Worm (Caenorhabditis elegans) whole organism, L2 larva: ENCODE results near the gene T25C12.3.

Source experiments
- ama-1 ChIP-seq: fragments of 150-350 bp; optimal IDR thresholded peaks from 2 replicates; lab custom pipeline; 2018; ENCODE audit warnings: inconsistent platforms
- blmp-1 ChIP-seq: sonication (generic microtip); optimal IDR thresholded peaks from 2 replicates; lab custom pipeline; 2017; ENCODE audit warnings: missing genetic modification characterization, mild to moderate bottlenecking, missing compliant biosample characterization, antibody characterized with exemption, moderate library complexity; ENCODE audit not compliant: insufficient read depth
- ceh-16 ChIP-seq: fragments of 150-350 bp; optimal IDR thresholded peaks from 2 replicates; lab custom pipeline; 2014; ENCODE audit warnings: missing biosample characterization, missing genetic modification characterization
- dmd-4 ChIP-seq: sonication (generic microtip); optimal IDR thresholded peaks from 2 replicates; lab custom pipeline; 2017; ENCODE audit warnings: missing biosample characterization, missing genetic modification characterization
- elt-3 ChIP-seq: sonication (generic microtip); optimal IDR thresholded peaks from 2 replicates; lab custom pipeline; 2017; ENCODE audit warnings: missing biosample characterization, missing genetic modification characterization
- lsy-2 ChIP-seq, 2 experiments: fragments of 150-350 bp in 1 of 2; sonication (generic microtip) in 1 of 2; optimal IDR thresholded peaks; 2 replicates each; lab custom pipeline; 2014 to 2017; ENCODE audit warnings: missing biosample characterization in 2 of 2, missing genetic modification characterization in 2 of 2
- nhr-12 ChIP-seq: fragments of 150-350 bp; optimal IDR thresholded peaks from 2 replicates; lab custom pipeline; 2014; ENCODE audit warnings: missing biosample characterization, missing genetic modification characterization
- nhr-237 ChIP-seq: fragments of 150-350 bp; optimal IDR thresholded peaks from 2 replicates; lab custom pipeline; 2014; ENCODE audit warnings: missing biosample characterization, missing genetic modification characterization
- sma-9 ChIP-seq, 2 experiments: fragments of 150-350 bp in 1 of 2; sonication (generic microtip) in 1 of 2; optimal IDR thresholded peaks; 2 replicates each; lab custom pipeline; 2014 to 2016; ENCODE audit warnings: missing genetic modification characterization in 2 of 2, mild to moderate bottlenecking in 1 of 2, missing biosample characterization in 1 of 2, missing compliant biosample characterization in 1 of 2, missing genetic modification reagents in 1 of 2, moderate library complexity in 1 of 2
- snpc-4 ChIP-seq: fragments of 150-350 bp; optimal IDR thresholded peaks from 2 replicates; lab custom pipeline; 2014; ENCODE audit warnings: missing biosample characterization, missing genetic modification characterization
- zag-1 ChIP-seq: fragments of 150-350 bp; optimal IDR thresholded peaks from 2 replicates; lab custom pipeline; 2014; ENCODE audit warnings: missing biosample characterization, missing genetic modification characterization

DNA sequence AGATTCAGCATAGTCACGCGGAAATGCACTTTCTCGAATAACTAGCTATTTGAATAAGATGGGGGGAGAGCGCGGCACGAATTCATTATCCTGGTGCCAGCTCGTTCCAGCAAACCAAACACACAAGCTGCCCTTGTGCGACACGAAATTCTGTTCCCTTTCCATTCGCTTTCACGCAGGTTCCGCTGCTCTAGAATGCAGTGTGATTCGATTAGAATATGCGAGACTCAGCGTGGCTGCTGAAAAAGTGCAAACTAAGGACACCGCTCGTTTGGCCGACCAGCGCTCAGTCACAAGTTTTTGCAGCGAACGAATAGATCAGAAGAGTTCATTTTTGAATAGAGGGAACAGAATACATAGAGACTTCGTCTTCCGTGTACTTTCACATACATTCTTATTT is 17.7 kb downstream of the T25C12.3 start:
- no peak for TF ChIP-seq blmp-1 (tag; lab: Kevin White, UChicago)
- TF ChIP-seq snpc-4, result no peak
- no peak for TF ChIP-seq ama-1 (lab: Kevin White, UChicago)
- no peak for TF ChIP-seq dmd-4 (tag; lab: Kevin White, UChicago)
- no peak for TF ChIP-seq zag-1 (tag; lab: Kevin White, UChicago)
- no peak for TF ChIP-seq nhr-12 (tag; lab: Kevin White, UChicago)
- no peak for TF ChIP-seq sma-9 (GFP tag; optimal IDR thresholded peaks at IDR 0.05; lab: Kevin White, UChicago)
- TF ChIP-seq sma-9 (tag; optimal IDR thresholded peaks at IDR 0.05; lab: Kevin White, UChicago), result no peak
- TF ChIP-seq nhr-237, result no peak
- no peak for TF ChIP-seq lsy-2 (tag; optimal IDR thresholded peaks at IDR 0.05; lab: Kevin White, UChicago)
- no peak for TF ChIP-seq elt-3 (tag; lab: Kevin White, UChicago)
- TF ChIP-seq ceh-16 (tag; lab: Kevin White, UChicago), result no peak
